Worm (Caenorhabditis elegans) whole organism, L1 larva: ENCODE measurements around the gene R102.3.

Experiments
- C16A3.4 ChIP-seq: fragments of 150-350 bp; optimal IDR thresholded peaks from 2 replicates; lab custom pipeline; 2014; ENCODE audit warnings: missing biosample characterization, missing genetic modification characterization
- F16B12.6 ChIP-seq: fragments of 150-350 bp; optimal IDR thresholded peaks from 2 replicates; lab custom pipeline; 2014; ENCODE audit warnings: missing biosample characterization, missing genetic modification characterization
- Y116A8C.19 ChIP-seq: sonication (generic microtip); optimal IDR thresholded peaks from 2 replicates; lab custom pipeline; 2016; ENCODE audit warnings: missing compliant biosample characterization, missing genetic modification characterization, borderline replicate concordance
- alr-1 ChIP-seq: fragments of 200-800 bp; sonication (Bioruptor generic); optimal IDR thresholded peaks from 2 replicates; lab custom pipeline; 2018; ENCODE audit warnings: borderline replicate concordance, mild to moderate bottlenecking, missing genetic modification characterization, missing compliant biosample characterization
- blmp-1 ChIP-seq: fragments of 150-350 bp; optimal IDR thresholded peaks from 2 replicates; lab custom pipeline; 2014; ENCODE audit warnings: missing biosample characterization, missing genetic modification characterization
- ceh-63 ChIP-seq: fragments of 200-800 bp; sonication (Bioruptor generic); optimal IDR thresholded peaks from 2 replicates; lab custom pipeline; 2018; ENCODE audit warnings: mild to moderate bottlenecking, missing genetic modification characterization, missing compliant biosample characterization
- ceh-8 ChIP-seq: fragments of 200-800 bp; sonication (Bioruptor generic); optimal IDR thresholded peaks from 2 replicates; lab custom pipeline; 2018; ENCODE audit warnings: mild to moderate bottlenecking, missing genetic modification characterization, moderate library complexity, missing compliant biosample characterization
- ceh-82 ChIP-seq, 3 experiments: fragments of 150-350 bp in 1 of 3; sonication (generic microtip) in 2 of 3; optimal IDR thresholded peaks; 2 replicates each; lab custom pipeline; 2014 to 2017; ENCODE audit warnings: missing biosample characterization in 3 of 3, missing genetic modification characterization in 3 of 3
- ceh-90 ChIP-seq: sonication (generic microtip); optimal IDR thresholded peaks from 2 replicates; lab custom pipeline; 2016; ENCODE audit warnings: missing genetic modification characterization, missing compliant biosample characterization
- ces-1 ChIP-seq: fragments of 150-350 bp; optimal IDR thresholded peaks from 2 replicates; lab custom pipeline; 2014; ENCODE audit warnings: missing biosample characterization, missing genetic modification reagents, missing genetic modification characterization
- dsc-1 ChIP-seq: sonication (generic microtip); optimal IDR thresholded peaks from 2 replicates; lab custom pipeline; 2016; ENCODE audit warnings: mild to moderate bottlenecking, missing genetic modification characterization, missing compliant biosample characterization
- efl-1 ChIP-seq, 4 experiments: fragments of 150-350 bp; optimal IDR thresholded peaks in 3 of 4; peaks in 1 of 4; 1 replicate in 1 of 4; 2 replicates in 3 of 4; lab custom pipeline; 2014; ENCODE audit warnings: missing biosample characterization in 2 of 4, missing genetic modification characterization in 2 of 4, missing genetic modification reagents in 2 of 4
- efl-3 ChIP-seq: fragments of 200-800 bp; sonication (Bioruptor generic); optimal IDR thresholded peaks from 2 replicates; lab custom pipeline; 2018; ENCODE audit warnings: mild to moderate bottlenecking, missing genetic modification characterization, missing compliant biosample characterization
- egl-13 ChIP-seq: sonication (generic microtip); optimal IDR thresholded peaks from 2 replicates; lab custom pipeline; 2016; ENCODE audit warnings: missing genotype, missing genetic modification reagents, missing genetic modification characterization, missing compliant biosample characterization
- egl-27 ChIP-seq, 2 experiments: fragments of 150-350 bp in 1 of 2; sonication (generic microtip); optimal IDR thresholded peaks; 3 replicates each; lab custom pipeline; 2017 to 2018; ENCODE audit warnings: missing biosample characterization in 2 of 2, missing genetic modification characterization in 2 of 2, missing genetic modification reagents in 2 of 2
- elt-2 ChIP-seq: sonication (generic microtip); optimal IDR thresholded peaks from 2 replicates; lab custom pipeline; 2016; ENCODE audit warnings: missing genetic modification characterization, mild to moderate bottlenecking, inconsistent platforms, missing compliant biosample characterization, missing genetic modification reagents
- ets-5 ChIP-seq: fragments of 200-800 bp; sonication (Bioruptor generic); IDR thresholded peaks from 2 replicates; pipeline ENCODE4 v1.3.6; 2022; ENCODE audit warnings: missing genetic modification characterization, missing compliant biosample characterization
- fkh-10 ChIP-seq: sonication (generic microtip); optimal IDR thresholded peaks from 2 replicates; lab custom pipeline; 2017; ENCODE audit warnings: missing biosample characterization, missing genetic modification reagents, missing genetic modification characterization
- fkh-8 ChIP-seq: sonication (generic microtip); optimal IDR thresholded peaks from 2 replicates; lab custom pipeline; 2016; ENCODE audit warnings: mild to moderate bottlenecking, missing genetic modification characterization, missing compliant biosample characterization
- fos-1 ChIP-seq: fragments of 150-350 bp; optimal IDR thresholded peaks from 2 replicates; lab custom pipeline; 2014; ENCODE audit warnings: missing biosample characterization, missing genetic modification characterization
- hlh-17 ChIP-seq: fragments of 200-800 bp; sonication (Bioruptor generic); optimal IDR thresholded peaks from 2 replicates; lab custom pipeline; 2018; ENCODE audit warnings: missing genetic modification characterization, mild to moderate bottlenecking, missing compliant biosample characterization, moderate library complexity, borderline replicate concordance
- hlh-4 ChIP-seq: sonication (generic microtip); optimal IDR thresholded peaks from 2 replicates; lab custom pipeline; 2016; ENCODE audit warnings: mild to moderate bottlenecking, missing genetic modification characterization, missing compliant biosample characterization
- lin-35 ChIP-seq, 2 experiments: fragments of 150-350 bp; optimal IDR thresholded peaks; 2 replicates each; lab custom pipeline; 2014; ENCODE audit warnings: missing biosample characterization in 2 of 2, missing genetic modification characterization in 2 of 2, missing genetic modification reagents in 2 of 2
- lin-39 ChIP-seq: fragments of 150-350 bp; optimal IDR thresholded peaks from 2 replicates; lab custom pipeline; 2014; ENCODE audit warnings: missing biosample characterization, missing genetic modification reagents, missing genetic modification characterization
- lsy-2 ChIP-seq, 2 experiments: fragments of 150-350 bp; optimal IDR thresholded peaks; 2 replicates each; lab custom pipeline; 2014; ENCODE audit warnings: missing biosample characterization in 2 of 2, missing genetic modification characterization in 2 of 2
- mab-9 ChIP-seq: fragments of 200-800 bp; sonication (Bioruptor generic); IDR thresholded peaks from 2 replicates; pipeline ENCODE4 v1.3.6; 2022; ENCODE audit warnings: missing genetic modification reagents, missing genetic modification characterization, missing compliant biosample characterization
- mef-2 ChIP-seq: fragments of 150-350 bp; optimal IDR thresholded peaks from 2 replicates; lab custom pipeline; 2014; ENCODE audit warnings: missing biosample characterization, missing genetic modification characterization
- nhr-11 ChIP-seq: fragments of 150-350 bp; optimal IDR thresholded peaks from 2 replicates; lab custom pipeline; 2014; ENCODE audit warnings: missing biosample characterization, missing genetic modification characterization
- nhr-237 ChIP-seq: fragments of 150-350 bp; optimal IDR thresholded peaks from 2 replicates; lab custom pipeline; 2014; ENCODE audit warnings: missing biosample characterization, missing genetic modification characterization
- nhr-47 ChIP-seq: sonication (generic microtip); optimal IDR thresholded peaks from 2 replicates; lab custom pipeline; 2016; ENCODE audit warnings: mild to moderate bottlenecking, missing genetic modification characterization, moderate library complexity, missing compliant biosample characterization
- pax-3 ChIP-seq: fragments of 200-800 bp; sonication (Bioruptor generic); optimal IDR thresholded peaks from 2 replicates; lab custom pipeline; 2018; ENCODE audit warnings: mild to moderate bottlenecking, missing genetic modification characterization, moderate library complexity, missing compliant biosample characterization
- pqm-1 ChIP-seq: sonication (generic microtip); optimal IDR thresholded peaks from 3 replicates; lab custom pipeline; 2017; ENCODE audit warnings: missing biosample characterization, missing genetic modification characterization
- snpc-4 ChIP-seq: fragments of 150-350 bp; optimal IDR thresholded peaks from 2 replicates; lab custom pipeline; 2014; ENCODE audit warnings: missing biosample characterization, missing genetic modification characterization
- sox-4 ChIP-seq: sonication (generic microtip); optimal IDR thresholded peaks from 2 replicates; lab custom pipeline; 2016; ENCODE audit warnings: missing genetic modification characterization, missing compliant biosample characterization
- sup-37 ChIP-seq: fragments of 200-800 bp; sonication (Bioruptor generic); optimal IDR thresholded peaks from 2 replicates; lab custom pipeline; 2018; ENCODE audit warnings: mild to moderate bottlenecking, missing genetic modification characterization, missing compliant biosample characterization
- swsn-7 ChIP-seq: sonication (generic microtip); optimal IDR thresholded peaks from 2 replicates; lab custom pipeline; 2016; ENCODE audit warnings: missing genetic modification characterization, missing compliant biosample characterization
- tlp-1 ChIP-seq: fragments of 150-350 bp; optimal IDR thresholded peaks from 2 replicates; lab custom pipeline; 2014; ENCODE audit warnings: missing biosample characterization, missing genetic modification characterization
- unc-130 ChIP-seq: fragments of 150-350 bp; optimal IDR thresholded peaks from 2 replicates; lab custom pipeline; 2017; ENCODE audit warnings: missing biosample characterization, missing genetic modification characterization, inconsistent platforms
- unc-62 ChIP-seq: fragments of 150-350 bp; optimal IDR thresholded peaks from 2 replicates; lab custom pipeline; 2014; ENCODE audit warnings: missing biosample characterization, missing genetic modification reagents, missing genetic modification characterization
- unc-86 ChIP-seq: sonication (generic microtip); optimal IDR thresholded peaks from 2 replicates; lab custom pipeline; 2016; ENCODE audit warnings: missing genetic modification characterization, missing compliant biosample characterization
- zag-1 ChIP-seq: fragments of 150-350 bp; optimal IDR thresholded peaks from 2 replicates; lab custom pipeline; 2014; ENCODE audit warnings: missing biosample characterization, missing genetic modification characterization
- ztf-4 ChIP-seq: fragments of 150-350 bp; optimal IDR thresholded peaks from 2 replicates; lab custom pipeline; 2014; ENCODE audit warnings: missing biosample characterization, missing genetic modification characterization

Gene R102.3

DNA sequence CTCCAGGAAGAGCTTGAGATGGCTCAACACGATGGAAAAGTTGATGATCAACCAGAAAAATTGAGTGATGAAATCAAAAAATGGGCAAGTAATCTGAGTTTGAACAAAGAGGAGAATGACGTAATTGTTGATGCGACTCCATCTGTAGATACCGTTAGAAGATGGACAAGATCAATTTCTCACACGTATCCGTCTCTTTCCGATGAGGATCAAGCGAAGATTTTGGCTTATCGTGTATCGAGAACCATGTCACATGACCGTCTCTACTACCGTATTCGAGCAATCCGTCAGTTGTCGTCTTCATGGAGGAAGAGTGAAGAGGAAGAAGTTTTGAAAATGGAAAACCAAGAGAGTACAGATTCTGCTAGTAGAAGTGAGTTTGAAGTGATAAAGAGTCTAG is 28.8 kb downstream of the R102.3 start:
- peak; percentile 51 for TF ChIP-seq blmp-1 (tag; lab: Kevin White, UChicago)
- no peak for TF ChIP-seq ces-1 (GFP tag; lab: Kevin White, UChicago)

DNA sequence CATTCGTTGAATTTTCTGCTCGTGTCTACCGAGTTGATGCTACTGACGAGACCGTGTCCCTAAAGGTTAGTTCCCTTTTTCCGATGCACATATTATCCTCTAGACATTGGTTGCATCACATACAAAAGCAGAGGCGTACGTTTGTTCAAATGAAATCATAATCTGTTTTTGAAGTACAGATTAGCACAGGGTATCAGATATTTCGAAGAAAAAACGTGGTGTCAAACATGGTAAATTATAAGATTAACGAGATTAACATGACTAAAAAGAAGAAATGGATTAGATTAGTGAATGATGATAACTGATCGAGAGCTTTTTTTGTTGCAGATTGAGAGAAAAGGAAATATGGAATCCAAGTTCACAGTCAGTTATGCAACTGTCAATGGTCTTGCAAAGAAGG is 29.5 kb downstream of the R102.3 start:
- TF ChIP-seq dsc-1 (peak; percentile 84), pax-3 (peak; percentile 67), fkh-8 (tag; lab: Kevin White, UChicago) (peak; percentile 19), sox-4 (tag; lab: Kevin White, UChicago) (no peak), tlp-1 (tag; lab: Kevin White, UChicago) (no peak), Y116A8C.19 (tag; lab: Kevin White, UChicago) (no peak), ceh-8 (GFP tag; lab: Kevin White, UChicago) (no peak), blmp-1 (tag; lab: Kevin White, UChicago) (no peak)

DNA sequence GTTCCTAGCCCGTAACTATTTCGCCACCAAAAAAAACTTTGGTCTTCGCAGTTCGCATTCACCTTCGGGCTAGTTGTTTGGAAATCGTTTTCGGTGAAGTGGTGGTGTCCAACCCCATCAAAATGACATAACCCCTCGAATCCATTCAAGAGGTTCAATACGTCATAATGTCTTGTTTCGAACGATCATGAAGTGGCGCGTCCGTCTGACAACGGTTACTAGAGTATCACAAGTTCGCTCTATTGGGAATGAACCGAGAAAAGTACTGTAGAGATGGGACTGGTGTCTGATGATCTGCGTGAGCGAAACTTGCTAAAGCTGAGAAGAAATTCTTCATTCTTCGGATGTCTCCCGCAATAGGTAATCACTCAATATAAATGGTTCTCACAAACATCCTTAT is 38.4 kb downstream of the R102.3 start, which contains the start of gene ZC168.2:
Gene ZC168.2 (plus strand): TSS at position 301 of the 400 bp plus-strand sequence.
- TF ChIP-seq efl-1 (optimal IDR thresholded peaks at IDR 0.05; lab: Kevin White, UChicago) (no peak), efl-1 (GFP tag; optimal IDR thresholded peaks at IDR 0.05 in 1 of 2; lab: Kevin White, UChicago) (peak in 1 of 2 experiments; percentile 83), ceh-8 (GFP tag; lab: Kevin White, UChicago) (no peak), nhr-237 (tag; lab: Kevin White, UChicago) (no peak), efl-3 (GFP tag; lab: Kevin White, UChicago) (no peak)

DNA sequence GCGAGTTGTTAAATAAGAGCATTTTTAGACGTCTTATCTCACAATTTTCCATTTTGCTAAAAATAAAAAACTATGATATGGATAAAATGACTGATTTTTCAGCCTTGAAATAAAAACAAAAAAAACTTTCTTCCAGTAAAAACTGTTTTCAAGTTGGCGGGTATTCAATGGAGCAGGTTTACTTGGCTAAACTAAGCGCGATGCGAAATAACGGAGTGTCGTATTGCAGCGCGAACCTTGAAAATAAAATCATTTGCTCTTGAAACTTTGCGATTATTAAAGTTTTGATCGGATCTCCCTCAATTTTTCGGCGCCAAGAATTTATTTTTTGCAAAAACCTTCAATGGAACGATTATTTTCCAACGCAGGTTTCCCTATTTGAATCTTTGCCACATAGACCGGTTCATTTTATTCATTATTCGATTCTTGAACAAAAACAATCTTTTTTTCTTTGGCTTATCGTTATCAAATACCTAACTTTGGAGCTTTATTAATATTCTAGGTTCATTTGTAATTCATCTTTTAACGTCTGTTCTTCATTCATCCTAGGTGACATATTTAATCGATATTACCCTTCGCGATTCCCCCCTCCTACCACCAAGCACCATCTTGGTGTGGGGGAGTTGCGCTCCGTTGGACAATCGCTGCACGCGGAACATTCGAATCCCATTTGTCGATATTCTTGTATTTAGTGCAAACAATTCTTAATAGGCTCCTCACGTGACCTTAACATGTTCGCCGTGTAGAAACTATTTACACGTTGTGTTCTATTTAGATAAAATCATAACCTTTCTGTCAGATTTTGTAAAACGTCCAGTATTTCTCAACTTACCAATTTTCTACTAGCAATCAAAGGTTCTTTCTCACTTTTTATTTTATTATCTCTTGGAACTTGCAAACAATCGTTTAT is 45.5 kb downstream of the R102.3 start, which contains the start of the genes orc-5 and cyb-1:
Gene orc-5 (minus strand): TSS at position 62 of the 910 bp plus-strand sequence.
Gene cyb-1 (plus strand): TSS at position 690 of the 910 bp plus-strand sequence.
- TF ChIP-seq hlh-4 (no peak), mab-9 (GFP tag; lab: Robert Waterston, UW) (no peak), fkh-8 (tag; lab: Kevin White, UChicago) (peak; percentile 52), F16B12.6 (tag; lab: Kevin White, UChicago) (peak; percentile 41), ztf-4 (no peak), hlh-17 (GFP tag; lab: Kevin White, UChicago) (no peak), lin-39 (peak; percentile 44), snpc-4 (tag; lab: Kevin White, UChicago) (peak; percentile 53), nhr-47 (tag; lab: Kevin White, UChicago) (peak; percentile 88), ceh-82 (tag; optimal IDR thresholded peaks at IDR 0.05; lab: Kevin White, UChicago) (peak; percentile 56 to 81 (median 71)), nhr-11 (peak; percentile 44), egl-13 (tag; lab: Kevin White, UChicago) (peak; percentile 20), unc-62 (GFP tag; lab: Kevin White, UChicago) (no peak), ceh-90 (tag; lab: Kevin White, UChicago) (peak; percentile 19), fos-1 (tag; lab: Kevin White, UChicago) (peak; percentile 34), C16A3.4 (peak; percentile 86), fkh-10 (GFP tag; lab: Kevin White, UChicago) (peak; percentile 17), lsy-2 (tag; optimal IDR thresholded peaks at IDR 0.05; lab: Kevin White, UChicago) (peak; percentile 85 to 93), lin-35 (GFP tag; optimal IDR thresholded peaks at IDR 0.05; lab: Kevin White, UChicago) (peak; percentile 97 to 99), zag-1 (tag; lab: Kevin White, UChicago) (no peak), ceh-63 (GFP tag; lab: Kevin White, UChicago) (no peak), egl-27 (tag; optimal IDR thresholded peaks at IDR 0.05; lab: Kevin White, UChicago) (no peak), mef-2 (tag; lab: Kevin White, UChicago) (no peak), pax-3 (no peak), elt-2 (tag; lab: Kevin White, UChicago) (no peak), sup-37 (peak; percentile 10), blmp-1 (tag; lab: Kevin White, UChicago) (peak; percentile 87), dsc-1 (peak; percentile 70), swsn-7 (tag; lab: Kevin White, UChicago) (peak; percentile 81), ets-5 (no peak), unc-86 (tag; lab: Kevin White, UChicago) (peak; percentile 71), pqm-1 (tag; lab: Kevin White, UChicago) (no peak), alr-1 (tag; lab: Kevin White, UChicago) (no peak), efl-1 (optimal IDR thresholded peaks at IDR 0.05; lab: Kevin White, UChicago) (peak; percentile 94 to 98), efl-1 (GFP tag; optimal IDR thresholded peaks at IDR 0.05 in 1 of 2; lab: Kevin White, UChicago) (peak; percentile 98 to 100), unc-130 (tag; lab: Kevin White, UChicago) (peak; percentile 87), nhr-237 (tag; lab: Kevin White, UChicago) (no peak)
